Worm (Caenorhabditis elegans): ENCODE results near the gene nspe-5.

The nspe-5 gene

DNA sequence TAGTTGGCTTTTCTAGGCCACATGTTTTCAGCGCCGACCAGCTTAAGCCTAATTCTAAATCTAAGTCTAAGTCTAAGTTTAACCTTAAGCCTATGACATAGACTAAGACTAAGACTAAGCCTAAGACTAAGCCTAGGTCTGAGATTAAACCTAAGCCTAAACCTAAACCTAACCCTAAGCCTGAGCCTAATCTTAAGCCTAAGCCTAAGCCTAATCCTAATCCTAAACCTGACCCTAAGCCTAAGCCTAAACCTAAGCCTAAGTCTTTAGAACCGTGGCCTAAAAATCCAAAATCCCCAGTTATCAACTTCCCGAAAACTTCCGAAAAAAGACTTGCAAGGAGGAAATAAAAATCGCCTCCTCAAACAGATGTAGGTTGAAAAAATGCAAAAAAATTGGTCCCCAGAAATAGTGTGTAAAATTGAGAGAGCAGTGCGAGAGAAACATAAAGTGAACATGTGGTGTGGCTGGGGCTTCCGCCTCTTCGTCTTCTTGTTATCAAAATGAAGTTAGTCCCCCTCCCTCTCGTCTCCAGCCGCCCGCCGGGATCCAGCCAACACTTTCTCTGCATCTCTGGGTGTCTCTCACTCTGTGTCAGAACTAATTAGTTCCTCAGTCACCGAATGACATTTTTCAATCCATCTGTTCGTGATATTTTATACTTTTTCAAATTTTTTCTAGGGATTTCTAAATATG is 31.2 kb downstream of the nspe-5 start:
- TF ChIP-seq cebp-1 (GFP tag; IDR thresholded peaks at IDR 0.05): no peak
- TF ChIP-seq cebp-1 (tag; optimal IDR thresholded peaks at IDR 0.05): peak; percentile 14
- TF ChIP-seq rpc-1 (optimal IDR thresholded peaks at IDR 0.05): no peak
- no peak for TF ChIP-seq rpc-1 (tag; optimal IDR thresholded peaks at IDR 0.05)
- 0 out of 2 replicates have a peak, but pooled peaks have one; percentile 20 for TF ChIP-seq zfh-2 (GFP tag; conservative IDR thresholded peaks at IDR 0.05)
- peak; percentile 57 for TF ChIP-seq hmg-1.2 (GFP tag; IDR thresholded peaks at IDR 0.05)
- 0 out of 2 replicates have a peak, but pooled peaks have one; percentile 69 for TF ChIP-seq F37B4.10 (GFP tag; IDR thresholded peaks at IDR 0.05)
- TF ChIP-seq K12H6.12 (tag; optimal IDR thresholded peaks at IDR 0.05): peak; percentile 30
- TF ChIP-seq lin-35 (GFP tag; optimal IDR thresholded peaks at IDR 0.05): peak in 1 of 3 experiments; percentile 45
- no peak for TF ChIP-seq Y79H2A.3 (GFP tag; conservative IDR thresholded peaks at IDR 0.05)

- TF ChIP-seq F57C9.4 (tag; optimal IDR thresholded peaks at IDR 0.05): no peak
- peak; percentile 15 for TF ChIP-seq ceh-27 (GFP tag; optimal IDR thresholded peaks at IDR 0.05)
Observed at ce11 chrII:12661930-12662329, 33.3 kb downstream of the nspe-5 start.

DNA sequence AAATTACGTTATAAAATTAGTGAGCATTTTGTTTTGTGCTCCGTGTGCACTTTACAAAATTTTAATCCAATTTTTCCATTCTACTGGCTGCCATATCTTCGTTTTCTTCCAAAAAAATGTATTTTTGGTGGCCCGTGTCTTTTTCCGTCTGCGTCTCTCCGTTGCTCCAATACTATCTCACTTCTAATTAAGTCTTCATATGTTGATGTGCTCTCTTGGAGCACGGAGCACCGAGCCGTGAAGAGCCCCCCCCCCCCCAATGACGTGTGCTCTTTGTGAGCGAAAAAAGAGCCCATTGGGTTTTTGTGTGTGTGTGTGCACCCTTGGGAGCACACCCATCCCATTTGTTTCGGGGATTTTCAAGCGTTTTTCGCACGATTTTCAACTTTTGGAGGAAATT is 36.4 kb downstream of the nspe-5 start:
- no peak for TF ChIP-seq lin-40 (tag; optimal IDR thresholded peaks at IDR 0.05)
- no peak for TF ChIP-seq attf-6 (GFP tag; IDR thresholded peaks at IDR 0.05)
- TF ChIP-seq athp-1 (tag; optimal IDR thresholded peaks at IDR 0.05): no peak
- TF ChIP-seq hmg-1.2 (GFP tag; IDR thresholded peaks at IDR 0.05): peak; percentile 44; the same call in 1 of the 2 replicates
- TF ChIP-seq K12H6.12 (tag; optimal IDR thresholded peaks at IDR 0.05): no peak
- TF ChIP-seq zfh-2 (GFP tag; conservative IDR thresholded peaks at IDR 0.05): peak; percentile 34; the same call in 1 of the 2 replicates
- peak; percentile 11 for TF ChIP-seq ceh-27 (GFP tag; optimal IDR thresholded peaks at IDR 0.05)

ce11 chrII:12666042-12666441 is 37.4 kb downstream of the nspe-5 start:
- 0 out of 2 replicates have a peak, but pooled peaks have one; percentile 23 for TF ChIP-seq mcd-1 (GFP tag; IDR thresholded peaks at IDR 0.05)
- TF ChIP-seq madf-6 (GFP tag; IDR thresholded peaks at IDR 0.05): no peak
- no peak for TF ChIP-seq B0261.1 (tag; optimal IDR thresholded peaks at IDR 0.05)
- no peak for TF ChIP-seq attf-3 (GFP tag; conservative IDR thresholded peaks at IDR 0.05)
- TF ChIP-seq lin-40 (tag; optimal IDR thresholded peaks at IDR 0.05): no peak
- TF ChIP-seq atf-7 (tag; optimal IDR thresholded peaks at IDR 0.05): no peak
- no peak for TF ChIP-seq ZK185.1 (tag; optimal IDR thresholded peaks at IDR 0.05; ENCODE audit: poor library complexity, severe bottlenecking)
- no peak for TF ChIP-seq F10E7.11 (tag; optimal IDR thresholded peaks at IDR 0.05)
- no peak for TF ChIP-seq lin-26 (GFP tag; IDR thresholded peaks at IDR 0.05)
- no peak for TF ChIP-seq let-607 (tag; optimal IDR thresholded peaks at IDR 0.05)
- no peak for TF ChIP-seq ztf-28 (GFP tag; IDR thresholded peaks at IDR 0.05)
- TF ChIP-seq aptf-3 (GFP tag; IDR thresholded peaks at IDR 0.05): no peak
- TF ChIP-seq egl-18 (GFP tag; IDR thresholded peaks at IDR 0.05): no peak
- no peak for TF ChIP-seq mxl-1 (tag; optimal IDR thresholded peaks at IDR 0.05)
- TF ChIP-seq tbp1 (GFP tag; optimal IDR thresholded peaks at IDR 0.05): peak; percentile 0
- TF ChIP-seq dpff-1 (tag; optimal IDR thresholded peaks at IDR 0.05): no peak
- TF ChIP-seq C17E4.6 (GFP tag; IDR thresholded peaks at IDR 0.05): no peak
- TF ChIP-seq tbx-9 (tag; optimal IDR thresholded peaks at IDR 0.05; ENCODE audit: borderline replicate concordance): no peak
- TF ChIP-seq ekl-4 (GFP tag; IDR thresholded peaks at IDR 0.05): no peak
- peak; percentile 61 for TF ChIP-seq zfh-2 (GFP tag; conservative IDR thresholded peaks at IDR 0.05)
- no peak for TF ChIP-seq F55B11.4 (tag; optimal IDR thresholded peaks at IDR 0.05; ENCODE audit: borderline replicate concordance, insufficient read depth)
- no peak for TF ChIP-seq lir-1 (GFP tag; conservative IDR thresholded peaks at IDR 0.05)
- no peak for TF ChIP-seq him-1 (tag; optimal IDR thresholded peaks at IDR 0.05)
- no peak for TF ChIP-seq pbrm-1 (GFP tag; IDR thresholded peaks at IDR 0.05)
- TF ChIP-seq nhr-27 (tag; optimal IDR thresholded peaks at IDR 0.05): no peak
- no peak for TF ChIP-seq cebp-1 (GFP tag; IDR thresholded peaks at IDR 0.05)
- no peak for TF ChIP-seq cebp-1 (tag; optimal IDR thresholded peaks at IDR 0.05)

Data from whole organism, young adult.